Worm (Caenorhabditis elegans) whole organism, L3 larva: Measurements from ENCODE around the gene inx-8.

Experiments used
- aly-2 ChIP-seq: fragments of 150-350 bp; optimal IDR thresholded peaks from 2 replicates; lab custom pipeline; 2014; ENCODE audit warnings: missing biosample characterization, missing genetic modification characterization
- ama-1 ChIP-seq: fragments of 150-350 bp; optimal IDR thresholded peaks from 2 replicates; lab custom pipeline; 2018
- ceh-28 ChIP-seq: fragments of 150-350 bp; optimal IDR thresholded peaks from 2 replicates; lab custom pipeline; 2014; ENCODE audit warnings: missing biosample characterization, missing genetic modification reagents, missing genetic modification characterization
- ceh-82 ChIP-seq: fragments of 150-350 bp; optimal IDR thresholded peaks from 2 replicates; lab custom pipeline; 2014; ENCODE audit warnings: missing biosample characterization, missing genetic modification characterization
- ceh-9 ChIP-seq: sonication (generic microtip); optimal IDR thresholded peaks from 2 replicates; lab custom pipeline; 2018; ENCODE audit warnings: missing biosample characterization, missing genetic modification characterization
- egl-27 ChIP-seq: sonication (generic microtip); optimal IDR thresholded peaks from 4 replicates; lab custom pipeline; 2017; ENCODE audit warnings: missing biosample characterization, missing genetic modification reagents, missing genetic modification characterization
- elt-1 ChIP-seq: fragments of 150-350 bp; optimal IDR thresholded peaks from 2 replicates; lab custom pipeline; 2014; ENCODE audit warnings: missing biosample characterization, missing genetic modification characterization
- jun-1 ChIP-seq: fragments of 150-350 bp; optimal IDR thresholded peaks from 2 replicates; lab custom pipeline; 2014; ENCODE audit warnings: missing biosample characterization, missing genetic modification reagents, missing genetic modification characterization
- lin-39 ChIP-seq: fragments of 150-350 bp; optimal IDR thresholded peaks from 2 replicates; lab custom pipeline; 2018; ENCODE audit warnings: missing biosample characterization, missing genetic modification reagents, missing genetic modification characterization
- nhr-12 ChIP-seq: fragments of 150-350 bp; optimal IDR thresholded peaks from 2 replicates; lab custom pipeline; 2014; ENCODE audit warnings: missing biosample characterization, missing genetic modification characterization
- nhr-237 ChIP-seq: fragments of 150-350 bp; optimal IDR thresholded peaks from 2 replicates; lab custom pipeline; 2014; ENCODE audit warnings: missing biosample characterization, missing genetic modification characterization
- snpc-4 ChIP-seq: fragments of 150-350 bp; optimal IDR thresholded peaks from 2 replicates; lab custom pipeline; 2014; ENCODE audit warnings: missing biosample characterization, missing genetic modification characterization
- tbx-2 ChIP-seq: sonication (generic microtip); optimal IDR thresholded peaks from 2 replicates; lab custom pipeline; 2016; ENCODE audit warnings: mild to moderate bottlenecking, missing genetic modification characterization, missing compliant biosample characterization

DNA sequence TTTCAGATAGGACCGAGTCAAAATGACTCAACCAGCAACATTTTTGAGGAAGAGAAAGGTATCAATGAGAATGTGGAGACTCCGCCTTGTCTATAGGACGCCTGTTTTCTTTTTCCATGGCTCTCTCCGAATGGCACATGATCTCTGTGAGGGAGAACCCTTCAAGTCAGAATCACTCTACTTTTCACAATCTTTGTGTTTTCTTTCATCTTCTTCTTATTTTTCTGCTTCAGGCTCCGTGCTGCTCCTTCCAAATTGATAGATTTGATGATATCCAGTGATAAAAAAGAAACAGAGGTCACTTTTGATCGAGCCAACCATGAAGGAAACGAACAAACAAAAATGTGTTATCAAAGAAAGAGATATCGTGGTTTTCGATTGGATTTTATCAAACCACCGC lies 24.6 kb upstream of the inx-8 start, which contains the start of gene ZK809.8:
- TF ChIP-seq nhr-237 (tag; lab: Kevin White, UChicago) (no peak), nhr-12 (tag; lab: Kevin White, UChicago) (no peak), aly-2 (tag; lab: Kevin White, UChicago) (no peak), elt-1 (tag; lab: Kevin White, UChicago) (no peak), jun-1 (no peak), egl-27 (tag; lab: Kevin White, UChicago) (no peak), ceh-82 (tag; lab: Kevin White, UChicago) (no peak), ceh-9 (no peak), ceh-28 (tag; lab: Kevin White, UChicago) (no peak), ama-1 (lab: Kevin White, UChicago) (no peak), snpc-4 (tag; lab: Kevin White, UChicago) (no peak), lin-39 (no peak), tbx-2 (tag; lab: Kevin White, UChicago) (no peak)
